Worm (Caenorhabditis elegans) whole organism, early embryonic: ENCODE measurements around the gene ceh-79.

Experiments
- B0310.2 ChIP-seq: sonication (generic microtip); optimal IDR thresholded peaks from 2 replicates; lab custom pipeline; 2016; ENCODE audit warnings: mild to moderate bottlenecking, missing genetic modification characterization, missing compliant biosample characterization
- F13C5.2 ChIP-seq: sonication (generic microtip); optimal IDR thresholded peaks from 2 replicates; lab custom pipeline; 2017; ENCODE audit warnings: mild to moderate bottlenecking, missing genetic modification characterization, inconsistent platforms, missing compliant biosample characterization
- aly-1 ChIP-seq: sonication (generic microtip); optimal IDR thresholded peaks from 2 replicates; lab custom pipeline; 2016; ENCODE audit warnings: missing genetic modification characterization, missing compliant biosample characterization
- ama-1 ChIP-seq: fragments of 150-350 bp; optimal IDR thresholded peaks from 2 replicates; lab custom pipeline; 2014
- ceh-13 ChIP-seq: fragments of 200-800 bp; sonication (Bioruptor generic); optimal IDR thresholded peaks from 2 replicates; lab custom pipeline; 2018; ENCODE audit warnings: mild to moderate bottlenecking, missing genetic modification characterization, missing compliant biosample characterization
- ceh-36 ChIP-seq: sonication (generic microtip); optimal IDR thresholded peaks from 2 replicates; lab custom pipeline; 2016; ENCODE audit warnings: missing genetic modification characterization, inconsistent platforms, missing compliant biosample characterization
- ets-7 ChIP-seq: sonication (generic microtip); optimal IDR thresholded peaks from 2 replicates; lab custom pipeline; 2016; ENCODE audit warnings: missing genotype, missing genetic modification characterization, missing compliant biosample characterization
- flt-1 ChIP-seq: fragments of 200-800 bp; sonication (Bioruptor generic); IDR thresholded peaks from 2 replicates; pipeline ENCODE4 v1.3.6; 2022; ENCODE audit warnings: missing genetic modification characterization, missing compliant biosample characterization
- hmbx-1 ChIP-seq: sonication (generic microtip); optimal IDR thresholded peaks from 2 replicates; lab custom pipeline; 2016; ENCODE audit warnings: mild to moderate bottlenecking, missing genetic modification characterization, missing compliant biosample characterization
- hmg-4 ChIP-seq: fragments of 200-800 bp; sonication (Bioruptor generic); optimal IDR thresholded peaks from 2 replicates; lab custom pipeline; 2018; ENCODE audit warnings: mild to moderate bottlenecking, missing genetic modification characterization, missing compliant biosample characterization
- hnd-1 ChIP-seq: sonication (generic microtip); optimal IDR thresholded peaks from 2 replicates; lab custom pipeline; 2016; ENCODE audit warnings: missing genetic modification characterization, missing compliant biosample characterization
- pes-1 ChIP-seq: fragments of 200-800 bp; sonication (Bioruptor generic); IDR thresholded peaks from 2 replicates; pipeline ENCODE4 v1.3.6; 2022; ENCODE audit warnings: missing genetic modification reagents, missing genetic modification characterization, missing compliant biosample characterization
- scrt-1 ChIP-seq: fragments of 200-800 bp; sonication (Bioruptor generic); IDR thresholded peaks from 2 replicates; pipeline ENCODE4 v1.3.6; 2022; ENCODE audit warnings: missing genetic modification characterization, missing compliant biosample characterization
- sea-1 ChIP-seq: fragments of 200-800 bp; sonication (Bioruptor generic); conservative IDR thresholded peaks from 2 replicates; pipeline ENCODE4 v1.3.6; 2022; ENCODE audit warnings: missing genetic modification characterization, missing compliant biosample characterization
- tbx-11 ChIP-seq: fragments of 200-800 bp; sonication (Bioruptor generic); IDR thresholded peaks from 2 replicates; pipeline ENCODE4 v1.3.6; 2022; ENCODE audit warnings: missing genetic modification characterization, missing compliant biosample characterization
- tbx-37 ChIP-seq: fragments of 200-800 bp; sonication (Bioruptor generic); conservative IDR thresholded peaks from 2 replicates; pipeline ENCODE4 v1.3.6; 2022; ENCODE audit warnings: missing genetic modification reagents, missing genetic modification characterization, missing compliant biosample characterization
- tra-4 ChIP-seq: sonication (generic microtip); optimal IDR thresholded peaks from 2 replicates; lab custom pipeline; 2017; ENCODE audit warnings: missing genetic modification characterization, missing compliant biosample characterization

Gene ceh-79

ce11 chrV:13301443-13301842 lies at the start of gene ceh-79:
TSS of gene ceh-79 (plus strand) at chrV:13301833.
- TF ChIP-seq hmbx-1 (tag; lab: Kevin White, UChicago) = no peak
- TF ChIP-seq ama-1 = no peak

- TF ChIP-seq hmbx-1 (tag; lab: Kevin White, UChicago) (no peak), pes-1 (GFP tag; lab: Robert Waterston, UW) (no peak), hmg-4 (GFP tag; lab: Kevin White, UChicago) (no peak), flt-1 (GFP tag; lab: Robert Waterston, UW) (no peak), B0310.2 (tag; lab: Kevin White, UChicago) (no peak), sea-1 (GFP tag; lab: Robert Waterston, UW) (no peak), aly-1 (no peak), tbx-37 (no peak)
Measured at ce11 chrV:13252862-13253261, 48.8 kb upstream of the ceh-79 start.

- TF ChIP-seq ceh-36 (tag; lab: Kevin White, UChicago) (no peak), hmbx-1 (tag; lab: Kevin White, UChicago) (no peak), F13C5.2 (no peak), tbx-37 (no peak), tra-4 (no peak), ets-7 (no peak), ama-1 (no peak), ceh-13 (GFP tag; lab: Kevin White, UChicago) (no peak)
Measured at ce11 chrV:13258909-13259361, 42.7 kb upstream of the ceh-79 start, which contains the start of gene C34D1.4. TSS of gene C34D1.4 (minus strand) at chrV:13259311.

ce11 chrV:13259527-13259926 lies 42.1 kb upstream of the ceh-79 start:
- TF ChIP-seq hmbx-1 (tag; lab: Kevin White, UChicago) = no peak
- TF ChIP-seq ets-7 = no peak
- TF ChIP-seq B0310.2 (tag; lab: Kevin White, UChicago) = no peak
- TF ChIP-seq aly-1 = no peak
- no peak for TF ChIP-seq tbx-37

ce11 chrV:13262781-13263318 lies 38.8 kb upstream of the ceh-79 start:
- TF ChIP-seq scrt-1 (GFP tag; lab: Robert Waterston, UW) = no peak
- TF ChIP-seq hmg-4 (GFP tag; lab: Kevin White, UChicago) = no peak
- TF ChIP-seq pes-1 (GFP tag; lab: Robert Waterston, UW) = no peak
- TF ChIP-seq tra-4 = no peak
- TF ChIP-seq hmbx-1 (tag; lab: Kevin White, UChicago) = no peak
- no peak for TF ChIP-seq ceh-13 (GFP tag; lab: Kevin White, UChicago)
- no peak for TF ChIP-seq hnd-1 (tag; lab: Kevin White, UChicago)

- TF ChIP-seq hmbx-1 (tag; lab: Kevin White, UChicago) = no peak
- TF ChIP-seq ceh-36 (tag; lab: Kevin White, UChicago) = no peak
- no peak for TF ChIP-seq scrt-1 (GFP tag; lab: Robert Waterston, UW)
- TF ChIP-seq hmg-4 (GFP tag; lab: Kevin White, UChicago) = no peak
- TF ChIP-seq ama-1 = no peak
Measured at ce11 chrV:13264245-13264644, 37.4 kb upstream of the ceh-79 start, which contains the start of gene zip-5. TSS of gene zip-5 (plus strand) at chrV:13264545.

- TF ChIP-seq tra-4 (no peak), pes-1 (GFP tag; lab: Robert Waterston, UW) (no peak), flt-1 (GFP tag; lab: Robert Waterston, UW) (no peak), ceh-36 (tag; lab: Kevin White, UChicago) (no peak), sea-1 (GFP tag; lab: Robert Waterston, UW) (no peak), ama-1 (no peak), F13C5.2 (no peak)
Measured at ce11 chrV:13265628-13266027, 36.0 kb upstream of the ceh-79 start.

ce11 chrV:13266630-13267029 lies 35.0 kb upstream of the ceh-79 start:
- TF ChIP-seq ets-7 (no peak), scrt-1 (GFP tag; lab: Robert Waterston, UW) (no peak), ceh-13 (GFP tag; lab: Kevin White, UChicago) (no peak), flt-1 (GFP tag; lab: Robert Waterston, UW) (no peak), tbx-37 (no peak), F13C5.2 (no peak), aly-1 (no peak), pes-1 (GFP tag; lab: Robert Waterston, UW) (no peak), ceh-36 (tag; lab: Kevin White, UChicago) (no peak), hmbx-1 (tag; lab: Kevin White, UChicago) (no peak), hnd-1 (tag; lab: Kevin White, UChicago) (no peak)

- TF ChIP-seq sea-1 (GFP tag; lab: Robert Waterston, UW) (no peak), tbx-37 (no peak), tbx-11 (no peak), B0310.2 (tag; lab: Kevin White, UChicago) (no peak), ceh-13 (GFP tag; lab: Kevin White, UChicago) (no peak), aly-1 (no peak), tra-4 (no peak)
Measured at ce11 chrV:13268032-13268431, 33.6 kb upstream of the ceh-79 start.
